Fruit fly (Drosophila melanogaster) whole organism, embryonic: ENCODE measurements around the gene lbl.
A peak's percentile ranks its signal among the peaks of the same experiment; 100 is the strongest.

ENCODE experiments used
- Bdp1 ChIP-seq: fragments of 200-800 bp; sonication (Bioruptor generic); optimal IDR thresholded peaks from 3 replicates; lab custom pipeline; 2016; ENCODE audit warnings: missing biosample characterization, missing genetic modification characterization
- CG11247 ChIP-seq: fragments of 200-800 bp; sonication (Bioruptor generic); IDR thresholded peaks from 2 replicates; pipeline ENCODE4 v1.3.6; 2022; ENCODE audit warnings: missing biosample characterization, missing genetic modification characterization
- CG11695 ChIP-seq: fragments of 200-800 bp; sonication (Bioruptor generic); IDR thresholded peaks from 3 replicates; pipeline ENCODE4 v1.3.6; 2022; ENCODE audit warnings: missing biosample characterization, missing genetic modification characterization
- CG13424 ChIP-seq: fragments of 200-800 bp; sonication (Bioruptor generic); optimal IDR thresholded peaks from 2 replicates; lab custom pipeline; 2019; ENCODE audit warnings: missing biosample characterization, mild to moderate bottlenecking, missing genetic modification characterization, moderate library complexity
- CG15073 ChIP-seq: fragments of 200-800 bp; sonication (Bioruptor generic); optimal IDR thresholded peaks from 2 replicates; lab custom pipeline; 2016; ENCODE audit warnings: missing biosample characterization, missing genetic modification characterization
- CG15514 ChIP-seq: fragments of 200-800 bp; sonication (Bioruptor generic); optimal IDR thresholded peaks from 3 replicates; lab custom pipeline; 2017; ENCODE audit warnings: missing biosample characterization, missing genetic modification characterization, mild to moderate bottlenecking, moderate library complexity, missing genetic modification reagents
- CG17612 ChIP-seq: fragments of 200-800 bp; sonication (Bioruptor generic); IDR thresholded peaks from 2 replicates; pipeline ENCODE4 v1.3.6; 2022; ENCODE audit warnings: missing biosample characterization, missing genetic modification characterization
- CG17829 ChIP-seq: fragments of 200-800 bp; optimal IDR thresholded peaks from 2 replicates; lab custom pipeline; 2019; ENCODE audit warnings: missing biosample characterization, mild to moderate bottlenecking, missing genetic modification characterization, moderate library complexity
- CG18262 ChIP-seq: fragments of 200-800 bp; optimal IDR thresholded peaks from 3 replicates; lab custom pipeline; 2019; ENCODE audit warnings: missing biosample characterization, mild to moderate bottlenecking, missing genetic modification characterization, moderate library complexity
- CG1832 ChIP-seq: fragments of 200-800 bp; sonication (Bioruptor generic); optimal IDR thresholded peaks from 2 replicates; lab custom pipeline; 2017; ENCODE audit warnings: missing biosample characterization, mild to moderate bottlenecking, missing genetic modification characterization, inconsistent platforms
- CG18476 ChIP-seq: fragments of 200-800 bp; sonication (Bioruptor generic); optimal IDR thresholded peaks from 2 replicates; lab custom pipeline; 2016; ENCODE audit warnings: missing biosample characterization, mild to moderate bottlenecking, missing genetic modification characterization
- CG2199 ChIP-seq: fragments of 200-800 bp; sonication (Bioruptor generic); IDR thresholded peaks from 3 replicates; pipeline ENCODE4 v1.3.6; 2022; ENCODE audit warnings: missing biosample characterization, missing genetic modification characterization
- CG2875 ChIP-seq: fragments of 200-800 bp; sonication (Bioruptor generic); optimal IDR thresholded peaks from 2 replicates; lab custom pipeline; 2017; ENCODE audit warnings: missing biosample characterization, mild to moderate bottlenecking, missing genetic modification characterization, missing genetic modification reagents
- CG32767 ChIP-seq: fragments of 200-800 bp; sonication (Bioruptor generic); IDR thresholded peaks from 2 replicates; pipeline ENCODE4 v1.3.6; 2022; ENCODE audit warnings: missing biosample characterization, missing genetic modification characterization
- CG5180 ChIP-seq: fragments of 200-800 bp; sonication (Bioruptor generic); optimal IDR thresholded peaks from 3 replicates; lab custom pipeline; 2017; ENCODE audit warnings: missing biosample characterization, missing genetic modification characterization, mild to moderate bottlenecking, moderate library complexity, missing genetic modification reagents
- CG5953 ChIP-seq: fragments of 200-800 bp; sonication (Bioruptor generic); IDR thresholded peaks from 2 replicates; pipeline ENCODE4 v1.3.6; 2022; ENCODE audit warnings: missing biosample characterization, missing genetic modification characterization
- CG8290 ChIP-seq, 3 experiments: fragments of 200-800 bp; sonication (Bioruptor generic); optimal IDR thresholded peaks; 2 replicates each; lab custom pipeline; 2016 to 2019; ENCODE audit warnings: missing biosample characterization in 3 of 3, missing genetic modification characterization in 3 of 3, mild to moderate bottlenecking in 2 of 3, moderate library complexity in 1 of 3
- CG9727 ChIP-seq: fragments of 200-800 bp; sonication (Bioruptor generic); optimal IDR thresholded peaks from 3 replicates; lab custom pipeline; 2017; ENCODE audit warnings: missing biosample characterization, mild to moderate bottlenecking, missing genetic modification characterization
- D ChIP-seq, 2 experiments: fragments of 200-800 bp in 1 of 2; fragments of >200 bp in 1 of 2; sonication (Bioruptor generic) in 1 of 2; optimal IDR thresholded peaks; 2 replicates in 1 of 2; 3 replicates in 1 of 2; lab custom pipeline; 2017; ENCODE audit warnings: mild to moderate bottlenecking in 1 of 2, missing biosample characterization in 1 of 2, missing genetic modification characterization in 1 of 2, missing genetic modification reagents in 1 of 2
- Dip2 ChIP-seq: fragments of 200-800 bp; sonication (Bioruptor generic); IDR thresholded peaks from 2 replicates; pipeline ENCODE4 v1.3.6; 2022; ENCODE audit warnings: missing biosample characterization, missing genetic modification characterization
- HLH54F ChIP-seq: fragments of 200-800 bp; sonication (Bioruptor generic); optimal IDR thresholded peaks from 3 replicates; lab custom pipeline; 2016; ENCODE audit warnings: missing biosample characterization, missing genetic modification characterization
- Hand ChIP-seq: fragments of 200-800 bp; sonication (Bioruptor generic); optimal IDR thresholded peaks from 2 replicates; lab custom pipeline; 2017; ENCODE audit warnings: mild to moderate bottlenecking, missing biosample characterization, missing genetic modification reagents, missing genetic modification characterization
- Max ChIP-seq: fragments of 200-800 bp; sonication (Bioruptor generic); optimal IDR thresholded peaks from 2 replicates; lab custom pipeline; 2016; ENCODE audit warnings: missing biosample characterization, mild to moderate bottlenecking, missing genetic modification characterization
- Nf-YA ChIP-seq: fragments of 200-800 bp; sonication (Bioruptor generic); IDR thresholded peaks from 2 replicates; pipeline ENCODE4 v1.3.6; 2022; ENCODE audit warnings: missing biosample characterization, missing genetic modification characterization
- Nf-YB ChIP-seq: fragments of 200-800 bp; sonication (Bioruptor generic); optimal IDR thresholded peaks from 3 replicates; lab custom pipeline; 2019; ENCODE audit warnings: missing biosample characterization, mild to moderate bottlenecking, missing genetic modification characterization, moderate library complexity
- Nf-YC ChIP-seq: fragments of 200-800 bp; optimal IDR thresholded peaks from 3 replicates; lab custom pipeline; 2019; ENCODE audit warnings: missing biosample characterization, mild to moderate bottlenecking, missing genetic modification characterization, moderate library complexity
- Ravus ChIP-seq: fragments of 200-800 bp; sonication (Bioruptor generic); IDR thresholded peaks from 2 replicates; pipeline ENCODE4 v1.3.6; 2022; ENCODE audit warnings: missing biosample characterization, missing genetic modification characterization
- Trl ChIP-seq, 3 experiments: fragments of >200 bp in 2 of 3; fragments of 200-800 bp in 1 of 3; sonication (Bioruptor generic) in 1 of 3; optimal IDR thresholded peaks; 2 replicates in 1 of 3; 3 replicates in 2 of 3; lab custom pipeline; 2016 to 2017; ENCODE audit warnings: missing biosample characterization in 1 of 3, missing genetic modification characterization in 1 of 3
- cad ChIP-seq: fragments of >200 bp; optimal IDR thresholded peaks from 2 replicates; lab custom pipeline; 2017; ENCODE audit warnings: missing biosample characterization, missing genetic modification characterization
- cato ChIP-seq: fragments of 200-800 bp; sonication (Bioruptor generic); optimal IDR thresholded peaks from 2 replicates; lab custom pipeline; 2016; ENCODE audit warnings: missing biosample characterization, missing genetic modification characterization, borderline replicate concordance
- crp ChIP-seq, 2 experiments: fragments of 200-800 bp; sonication (Bioruptor generic); optimal IDR thresholded peaks; 2 replicates in 1 of 2; 3 replicates in 1 of 2; lab custom pipeline; 2017; ENCODE audit warnings: missing biosample characterization in 2 of 2, missing genetic modification characterization in 2 of 2, mild to moderate bottlenecking in 1 of 2, moderate library complexity in 1 of 2
- dan ChIP-seq: fragments of 200-800 bp; sonication (Bioruptor generic); IDR thresholded peaks from 2 replicates; pipeline ENCODE4 v1.3.6; 2022; ENCODE audit warnings: missing biosample characterization, missing genetic modification characterization
- dmrt11E ChIP-seq: fragments of 200-800 bp; sonication (Bioruptor generic); optimal IDR thresholded peaks from 3 replicates; lab custom pipeline; 2018; ENCODE audit warnings: missing biosample characterization, mild to moderate bottlenecking, missing genetic modification characterization, moderate library complexity
- ewg ChIP-seq: fragments of 200-800 bp; sonication (Bioruptor generic); optimal IDR thresholded peaks from 3 replicates; lab custom pipeline; 2017; ENCODE audit warnings: mild to moderate bottlenecking, missing biosample characterization, missing genetic modification reagents, missing genetic modification characterization
- kay ChIP-seq: fragments of 200-800 bp; sonication (Bioruptor generic); optimal IDR thresholded peaks from 2 replicates; lab custom pipeline; 2016; ENCODE audit warnings: missing biosample characterization, missing genetic modification characterization
- knrl ChIP-seq: fragments of 200-800 bp; sonication (Bioruptor generic); IDR thresholded peaks from 3 replicates; pipeline ENCODE4 v1.3.6; 2022; ENCODE audit warnings: missing biosample characterization, missing genetic modification characterization; ENCODE audit not compliant: partially characterized antibody
- lmd ChIP-seq: fragments of 200-800 bp; sonication (Bioruptor generic); IDR thresholded peaks from 2 replicates; pipeline ENCODE4 v1.3.6; 2022; ENCODE audit warnings: missing biosample characterization, missing genetic modification characterization
- pita ChIP-seq: fragments of 200-800 bp; sonication (Bioruptor generic); optimal IDR thresholded peaks from 2 replicates; lab custom pipeline; 2017; ENCODE audit warnings: missing biosample characterization, mild to moderate bottlenecking, missing genetic modification characterization
- prd ChIP-seq, 3 experiments: fragments of >200 bp in 2 of 3; fragments of 200-800 bp in 1 of 3; sonication (Bioruptor generic) in 1 of 3; optimal IDR thresholded peaks in 2 of 3; IDR thresholded peaks in 1 of 3; 2 replicates in 2 of 3; 3 replicates in 1 of 3; pipeline versions ENCODE4 v1.3.6 to Lab custom; 2017 to 2022; ENCODE audit warnings: missing biosample characterization in 1 of 3, missing genetic modification characterization in 1 of 3
- psq ChIP-seq: fragments of 200-800 bp; sonication (Bioruptor generic); optimal IDR thresholded peaks from 2 replicates; lab custom pipeline; 2017; ENCODE audit warnings: missing biosample characterization, missing genetic modification characterization
- salm ChIP-seq: fragments of 200-800 bp; sonication (Bioruptor generic); optimal IDR thresholded peaks from 2 replicates; lab custom pipeline; 2018; ENCODE audit warnings: missing biosample characterization, mild to moderate bottlenecking, missing genetic modification characterization
- schlank ChIP-seq: fragments of 200-800 bp; sonication (Bioruptor generic); optimal IDR thresholded peaks from 2 replicates; lab custom pipeline; 2018; ENCODE audit warnings: missing biosample characterization, mild to moderate bottlenecking, missing genetic modification characterization
- scrt ChIP-seq: fragments of 200-800 bp; sonication (Bioruptor generic); optimal IDR thresholded peaks from 2 replicates; lab custom pipeline; 2018; ENCODE audit warnings: missing biosample characterization, mild to moderate bottlenecking, missing genetic modification characterization, moderate library complexity
- slbo ChIP-seq: fragments of 200-800 bp; sonication (Bioruptor generic); IDR thresholded peaks from 2 replicates; pipeline ENCODE4 v1.3.6; 2022; ENCODE audit warnings: missing biosample characterization, missing genetic modification characterization
- stc ChIP-seq: fragments of 200-800 bp; sonication (Bioruptor generic); IDR thresholded peaks from 2 replicates; pipeline ENCODE4 v1.3.6; 2022; ENCODE audit warnings: missing biosample characterization, missing genetic modification characterization
- tll ChIP-seq, 2 experiments: fragments of 200-800 bp in 1 of 2; fragments of >200 bp in 1 of 2; sonication (Bioruptor generic) in 1 of 2; optimal IDR thresholded peaks; 2 replicates each; lab custom pipeline; 2017 to 2019; ENCODE audit warnings: missing biosample characterization in 2 of 2, missing genetic modification characterization in 2 of 2, mild to moderate bottlenecking in 1 of 2, moderate library complexity in 1 of 2
- zen ChIP-seq: fragments of 200-800 bp; sonication (Bioruptor generic); optimal IDR thresholded peaks from 3 replicates; lab custom pipeline; 2018; ENCODE audit warnings: missing biosample characterization, mild to moderate bottlenecking, missing genetic modification characterization, moderate library complexity
- zfh1 ChIP-seq: fragments of 200-800 bp; sonication (Bioruptor generic); IDR thresholded peaks from 3 replicates; pipeline ENCODE4 v1.3.6; 2022; ENCODE audit warnings: missing biosample characterization, missing genetic modification characterization

Gene lbl

DNA sequence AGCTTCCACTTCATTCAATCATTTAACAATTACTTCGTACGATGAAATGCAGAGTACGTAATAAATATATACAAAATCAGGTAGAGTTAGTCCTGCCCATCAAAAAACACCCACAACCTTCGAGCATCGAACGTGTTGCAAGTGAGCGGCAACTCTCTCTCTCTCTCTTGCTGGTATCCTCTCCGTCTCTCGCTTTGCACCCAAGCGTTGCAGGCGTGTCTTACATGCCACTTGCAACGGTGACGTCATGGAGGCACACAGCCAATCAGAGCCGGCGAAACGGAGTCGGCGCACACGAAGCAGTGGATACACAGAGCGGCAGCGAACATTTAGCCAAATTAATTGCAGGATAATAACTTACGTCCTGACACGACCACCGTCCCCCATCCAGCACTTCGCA is 26.0 kb upstream of the lbl start:
- TF ChIP-seq Hand (GFP tag; lab: Kevin White, UChicago) (no peak), psq (GFP tag; lab: Kevin White, UChicago) (no peak), Nf-YA (GFP tag; lab: Robert Waterston, UW) (peak; percentile 26; the same call in 1 of the 2 replicates), CG15514 (GFP tag; lab: Kevin White, UChicago) (no peak), CG17612 (GFP tag; lab: Robert Waterston, UW) (no peak), salm (tag; lab: Kevin White, UChicago) (no peak), Nf-YC (tag; lab: Kevin White, UChicago) (peak; percentile 93), Trl (optimal IDR thresholded peaks at IDR 0.05; lab: Kevin White, UChicago) (peak; percentile 28 to 84), Trl (GFP tag; optimal IDR thresholded peaks at IDR 0.05; lab: Kevin White, UChicago) (no peak), CG18476 (GFP tag; lab: Kevin White, UChicago) (no peak), ewg (GFP tag; lab: Kevin White, UChicago) (peak; percentile 44), cad (GFP tag; lab: Kevin White, UChicago) (no peak), cato (GFP tag; lab: Kevin White, UChicago) (no peak), CG8290 (GFP tag; optimal IDR thresholded peaks at IDR 0.05; lab: Kevin White, UChicago) (no peak), CG8290 (tag; optimal IDR thresholded peaks at IDR 0.05; lab: Kevin White, UChicago) (no peak), Bdp1 (GFP tag; lab: Kevin White, UChicago) (no peak), zfh1 (GFP tag; lab: Robert Waterston, UW) (no peak), stc (GFP tag; lab: Robert Waterston, UW) (no peak), pita (GFP tag; lab: Kevin White, UChicago) (no peak), CG1832 (GFP tag; lab: Kevin White, UChicago) (peak; percentile 48), CG13424 (tag; lab: Kevin White, UChicago) (no peak), CG32767 (peak; percentile 24; the same call in 1 of the 2 replicates), Nf-YB (GFP tag; lab: Kevin White, UChicago) (peak; percentile 97), CG17829 (tag; lab: Kevin White, UChicago) (no peak), CG5953 (GFP tag; lab: Robert Waterston, UW) (no peak), CG15073 (GFP tag; lab: Kevin White, UChicago) (no peak), CG11695 (GFP tag; lab: Robert Waterston, UW) (no peak), Ravus (no peak), CG5180 (GFP tag; lab: Kevin White, UChicago) (peak; percentile 96), schlank (tag; lab: Kevin White, UChicago) (no peak), CG9727 (no peak), kay (GFP tag; lab: Kevin White, UChicago) (no peak)
- TF ChIP-seq, all 482 proteins: peak for 8

dm6 chr3R:21458445-21458844 is 24.5 kb upstream of the lbl start:
- no peak for TF ChIP-seq knrl (GFP tag; lab: Robert Waterston, UW)
- no peak for TF ChIP-seq CG2199
- TF ChIP-seq slbo: no peak
- TF ChIP-seq CG18262 (tag; lab: Kevin White, UChicago): no peak
- no peak for TF ChIP-seq Dip2 (GFP tag; lab: Robert Waterston, UW)
- TF ChIP-seq prd (optimal IDR thresholded peaks at IDR 0.05; lab: Kevin White, UChicago): no peak
- peak; percentile 52; the same call in 1 of the 3 replicates for TF ChIP-seq prd (GFP tag; IDR thresholded peaks at IDR 0.05; lab: Robert Waterston, UW)
- peak; percentile 97 for TF ChIP-seq D (optimal IDR thresholded peaks at IDR 0.05; lab: Kevin White, UChicago)
- no peak for TF ChIP-seq D (GFP tag; optimal IDR thresholded peaks at IDR 0.05; lab: Kevin White, UChicago)
- TF ChIP-seq Max (GFP tag; lab: Kevin White, UChicago): no peak
- TF ChIP-seq dan (GFP tag; lab: Robert Waterston, UW): no peak
- peak in 1 of 2 experiments; percentile 92 for TF ChIP-seq tll (GFP tag; optimal IDR thresholded peaks at IDR 0.05; lab: Kevin White, UChicago)
- TF ChIP-seq CG2875 (GFP tag; lab: Kevin White, UChicago): no peak
- no peak for TF ChIP-seq lmd
- peak; percentile 98 for TF ChIP-seq zen (tag; lab: Kevin White, UChicago)
- TF ChIP-seq CG18476 (GFP tag; lab: Kevin White, UChicago): no peak
- TF ChIP-seq dmrt11E (tag; lab: Kevin White, UChicago): no peak
- TF ChIP-seq crp (GFP tag; optimal IDR thresholded peaks at IDR 0.05; lab: Kevin White, UChicago): no peak
- TF ChIP-seq scrt (GFP tag; lab: Kevin White, UChicago): no peak
- no peak for TF ChIP-seq CG11247
- no peak for TF ChIP-seq HLH54F
